Worm (Caenorhabditis elegans) whole organism, L4/young adult: ENCODE data around the gene ttr-29.
"Not testable (repeated sequence)": the region's sequence is repeated elsewhere in the genome, so short reads cannot be mapped to it uniquely, and the experiment has no call there.

ENCODE experiments used
- W03F9.2 ChIP-seq: fragments of 150-350 bp; optimal IDR thresholded peaks from 2 replicates; lab custom pipeline; 2014; ENCODE audit warnings: missing biosample characterization, missing genetic modification characterization
- dao-5 ChIP-seq: sonication (generic microtip); optimal IDR thresholded peaks from 2 replicates; lab custom pipeline; 2016; ENCODE audit warnings: missing genotype, missing genetic modification characterization, moderate library complexity, missing compliant biosample characterization
- him-1 ChIP-seq: sonication (generic microtip); optimal IDR thresholded peaks from 2 replicates; lab custom pipeline; 2016; ENCODE audit warnings: missing genotype, missing genetic modification reagents, missing genetic modification characterization, missing compliant biosample characterization

Gene ttr-29

DNA sequence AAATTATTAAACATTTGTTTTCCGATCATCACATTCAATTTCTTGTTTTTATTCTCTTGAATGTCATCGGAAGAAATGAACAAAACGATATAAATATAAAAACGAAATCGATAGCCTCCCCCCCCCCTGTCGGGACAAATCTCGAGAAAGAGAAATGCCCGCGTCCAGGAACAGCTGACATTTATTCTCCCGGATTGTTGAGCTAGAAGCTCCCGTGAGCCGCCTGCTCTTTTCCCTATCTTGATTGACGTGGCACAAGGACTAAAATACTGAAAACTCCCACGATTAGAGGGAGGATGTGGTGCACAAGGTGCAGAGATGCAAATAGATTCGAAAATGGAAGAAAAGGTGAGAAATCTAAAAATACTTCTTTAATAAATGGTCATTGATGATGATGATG, 9.8 kb downstream of the ttr-29 start:
- TF ChIP-seq W03F9.2 (tag; lab: Kevin White, UChicago) (no peak), dao-5 (tag; lab: Kevin White, UChicago) (no peak), him-1 (tag; lab: Kevin White, UChicago) (no peak)

DNA sequence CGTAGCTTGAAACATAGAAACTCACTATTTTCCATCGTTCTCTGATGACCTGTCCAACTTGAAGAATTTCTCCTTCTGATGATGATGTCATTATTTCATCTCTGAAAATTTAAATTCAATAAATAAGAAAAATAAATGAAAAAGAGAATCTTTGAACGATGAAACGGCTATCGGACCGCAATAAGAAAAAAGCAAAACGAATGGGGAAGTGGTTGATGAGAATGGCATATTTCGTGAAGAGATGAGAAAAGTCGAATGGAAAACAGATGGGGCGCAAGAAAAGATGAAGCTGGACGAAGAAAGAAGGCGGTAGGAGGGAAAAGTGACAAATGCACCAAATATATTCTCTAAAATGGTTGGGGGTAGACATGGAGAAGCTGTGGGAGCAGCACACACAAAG, 10.9 kb downstream of the ttr-29 start, which contains the start of gene ttbk-7:
Gene ttbk-7 (minus strand): TSS at position 101 of the 400 bp plus-strand sequence.
- TF ChIP-seq dao-5 (tag; lab: Kevin White, UChicago) (no peak), W03F9.2 (tag; lab: Kevin White, UChicago) (no peak), him-1 (tag; lab: Kevin White, UChicago) (no peak)

- TF ChIP-seq W03F9.2 (tag; lab: Kevin White, UChicago) (no peak), him-1 (tag; lab: Kevin White, UChicago) (no peak), dao-5 (tag; lab: Kevin White, UChicago) (no peak)
These were observed 20.8 kb downstream of the ttr-29 start, which contains the start of gene glb-24 for ce11 chrV:12885860-12886259. TSS of gene glb-24 (minus strand) at chrV:12885960.

DNA sequence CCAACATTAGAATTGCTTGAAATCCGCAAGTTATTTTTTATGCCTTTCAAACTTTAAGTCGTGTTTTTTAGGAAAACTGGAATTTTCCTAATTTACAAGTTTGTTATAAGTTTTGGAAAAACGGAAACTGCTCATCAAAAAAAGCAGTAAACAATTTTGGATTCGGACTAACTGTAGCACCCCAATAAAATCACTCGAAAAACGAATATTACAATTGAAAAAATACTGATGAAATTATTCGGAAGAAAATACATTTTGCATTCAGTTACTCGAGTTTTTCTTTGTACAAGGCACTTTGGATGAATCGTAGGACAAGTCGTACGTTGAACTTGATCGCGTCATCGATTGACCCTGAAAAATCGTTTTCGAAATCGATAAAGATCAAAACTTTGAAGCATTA, 24.3 kb downstream of the ttr-29 start:
- no peak for TF ChIP-seq him-1 (tag; lab: Kevin White, UChicago)
- no peak for TF ChIP-seq W03F9.2 (tag; lab: Kevin White, UChicago)
- TF ChIP-seq dao-5 (tag; lab: Kevin White, UChicago): no peak

DNA sequence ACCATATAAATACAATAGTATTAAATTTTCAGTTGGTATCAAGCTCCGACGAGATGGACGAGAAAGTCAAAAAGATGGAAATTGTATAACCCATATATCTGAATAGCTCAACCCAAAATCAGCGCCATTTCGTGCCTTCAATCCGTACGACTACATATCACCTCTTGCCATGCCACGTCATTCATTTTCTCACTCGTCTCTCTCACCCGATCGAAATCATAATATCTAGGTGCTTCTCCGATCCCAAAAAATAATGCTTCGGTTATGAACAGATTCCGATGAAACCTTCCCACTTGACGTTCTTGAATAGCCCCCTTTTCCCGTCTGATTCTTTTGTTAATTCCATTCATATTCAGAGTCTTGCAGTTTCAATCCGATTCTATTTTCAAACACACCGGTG, 25.2 kb downstream of the ttr-29 start:
- no peak for TF ChIP-seq W03F9.2 (tag; lab: Kevin White, UChicago)
- no peak for TF ChIP-seq him-1 (tag; lab: Kevin White, UChicago)
- TF ChIP-seq dao-5 (tag; lab: Kevin White, UChicago): no peak

DNA sequence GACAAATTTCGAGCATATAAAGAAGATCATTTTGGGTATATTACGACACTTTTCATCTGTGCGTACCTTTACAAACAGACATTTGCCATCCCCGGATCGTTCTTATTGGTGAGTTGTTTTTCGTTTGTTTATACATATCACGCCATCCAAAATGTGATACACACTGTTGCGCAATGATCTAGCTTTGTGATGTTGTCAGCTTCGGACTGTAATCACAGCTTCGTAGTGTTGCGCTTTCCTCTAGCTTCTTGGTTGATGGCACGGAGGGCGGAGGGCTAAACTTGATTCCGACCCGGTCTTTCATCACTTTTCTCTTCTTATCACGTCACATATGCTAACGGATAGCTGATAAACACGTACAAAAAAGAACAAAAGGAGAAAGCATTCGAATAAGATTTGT, 27.3 kb downstream of the ttr-29 start:
- no peak for TF ChIP-seq W03F9.2 (tag; lab: Kevin White, UChicago)
- no peak for TF ChIP-seq him-1 (tag; lab: Kevin White, UChicago)
- TF ChIP-seq dao-5 (tag; lab: Kevin White, UChicago): no peak

DNA sequence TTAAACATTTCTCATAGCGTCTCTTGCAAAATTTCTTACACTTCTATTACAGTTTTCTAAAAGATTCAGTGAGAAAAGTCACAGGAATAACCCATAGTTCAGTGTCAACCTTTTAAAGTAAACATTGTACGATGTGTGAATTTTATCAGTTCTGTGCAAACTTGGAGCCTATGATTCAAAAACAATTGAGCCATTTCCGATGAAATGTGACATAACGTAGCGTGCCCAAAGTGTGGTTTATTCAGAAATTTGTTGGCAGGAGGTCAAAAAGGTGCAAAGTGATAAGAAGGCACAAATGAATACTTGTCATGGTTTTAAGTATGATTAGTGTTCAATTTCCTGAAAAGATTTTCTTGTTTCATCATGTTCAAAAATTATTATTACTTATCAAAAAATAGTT, 29.1 kb downstream of the ttr-29 start:
- TF ChIP-seq him-1 (tag; lab: Kevin White, UChicago) (no peak), dao-5 (tag; lab: Kevin White, UChicago) (no peak), W03F9.2 (tag; lab: Kevin White, UChicago) (no peak)

DNA sequence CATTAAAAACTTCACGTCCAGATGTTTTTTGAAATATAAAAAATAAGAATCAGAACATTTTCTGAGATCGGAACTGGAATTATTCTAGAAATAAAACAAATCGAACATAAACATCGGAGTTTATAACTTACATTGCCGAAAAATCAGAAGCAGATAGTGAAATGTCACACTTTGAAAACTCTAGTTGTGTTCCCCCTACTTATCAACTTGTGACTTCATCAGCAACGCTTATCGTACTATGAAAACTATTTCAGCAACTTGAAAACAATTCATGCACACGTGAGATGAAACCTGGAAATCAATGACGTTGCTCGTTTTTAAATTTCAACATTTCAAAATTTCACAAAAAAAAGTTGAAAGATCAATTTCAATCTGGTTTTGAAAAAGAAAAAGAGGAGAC, 29.9 kb downstream of the ttr-29 start:
- no peak for TF ChIP-seq dao-5 (tag; lab: Kevin White, UChicago)
- TF ChIP-seq W03F9.2 (tag; lab: Kevin White, UChicago): no peak
- no peak for TF ChIP-seq him-1 (tag; lab: Kevin White, UChicago)

DNA sequence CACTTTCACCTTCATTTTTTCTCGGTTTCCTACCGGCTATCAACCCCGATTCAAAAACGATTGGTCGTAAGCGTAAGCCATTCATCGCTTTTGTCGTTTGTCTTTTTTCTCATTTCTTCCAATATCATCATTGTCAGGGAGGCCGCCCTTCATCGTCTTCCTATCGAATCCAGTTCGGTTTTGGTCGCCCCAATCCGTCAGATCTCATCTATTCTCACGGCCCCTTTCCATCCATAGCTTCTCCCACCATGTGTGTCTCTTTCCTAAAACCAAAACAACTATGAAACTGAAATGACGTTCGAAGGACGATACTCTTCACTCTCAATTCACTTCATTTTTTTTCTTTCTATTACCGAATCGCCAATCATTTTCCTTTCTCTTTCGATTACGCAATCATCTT, 30.8 kb downstream of the ttr-29 start:
- TF ChIP-seq W03F9.2 (tag; lab: Kevin White, UChicago): no peak
- TF ChIP-seq dao-5 (tag; lab: Kevin White, UChicago): no peak
- no peak for TF ChIP-seq him-1 (tag; lab: Kevin White, UChicago)

- TF ChIP-seq dao-5 (tag; lab: Kevin White, UChicago): no peak
- TF ChIP-seq W03F9.2 (tag; lab: Kevin White, UChicago): no peak
- TF ChIP-seq him-1 (tag; lab: Kevin White, UChicago): no peak
These were observed 34.9 kb downstream of the ttr-29 start, which contains the start of gene bus-19 for ce11 chrV:12871753-12872152. TSS of gene bus-19 (plus strand) at chrV:12872053.

DNA sequence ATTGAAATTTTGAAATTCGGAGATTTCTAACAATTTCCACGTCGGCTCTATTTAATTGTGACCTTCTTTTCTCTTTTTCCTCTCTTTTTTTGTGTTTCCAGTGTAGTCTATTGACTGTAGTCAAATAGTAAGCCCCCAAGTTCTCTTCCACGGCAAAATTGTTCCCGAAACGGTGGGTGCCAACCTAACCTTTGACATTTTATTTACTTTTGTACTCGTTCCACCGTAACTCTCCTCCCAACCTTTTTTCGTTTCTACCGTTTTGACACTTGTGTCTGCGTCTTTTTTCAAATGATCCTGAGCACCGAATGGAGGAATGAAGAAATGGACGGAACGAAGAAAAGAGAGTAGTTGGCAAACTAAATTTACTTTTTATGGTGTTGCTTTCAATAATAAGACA, 35.9 kb downstream of the ttr-29 start:
- TF ChIP-seq W03F9.2 (tag; lab: Kevin White, UChicago) (no peak), him-1 (tag; lab: Kevin White, UChicago) (no peak), dao-5 (tag; lab: Kevin White, UChicago) (no peak)

ce11 chrV:12869948-12870347, 36.7 kb downstream of the ttr-29 start, which contains the start of gene T07F10.3:
TSS of gene T07F10.3 (minus strand) at chrV:12870045.
- peak; percentile 78 for TF ChIP-seq W03F9.2 (tag; lab: Kevin White, UChicago)
- TF ChIP-seq him-1 (tag; lab: Kevin White, UChicago): peak; percentile 82
- TF ChIP-seq dao-5 (tag; lab: Kevin White, UChicago): no peak

- no peak for TF ChIP-seq W03F9.2 (tag; lab: Kevin White, UChicago)
- TF ChIP-seq him-1 (tag; lab: Kevin White, UChicago): no peak
- no peak for TF ChIP-seq dao-5 (tag; lab: Kevin White, UChicago)
These were observed 38.6 kb downstream of the ttr-29 start, which contains the start of gene nspg-1 for ce11 chrV:12867997-12868396. TSS of gene nspg-1 (minus strand) at chrV:12868097.

DNA sequence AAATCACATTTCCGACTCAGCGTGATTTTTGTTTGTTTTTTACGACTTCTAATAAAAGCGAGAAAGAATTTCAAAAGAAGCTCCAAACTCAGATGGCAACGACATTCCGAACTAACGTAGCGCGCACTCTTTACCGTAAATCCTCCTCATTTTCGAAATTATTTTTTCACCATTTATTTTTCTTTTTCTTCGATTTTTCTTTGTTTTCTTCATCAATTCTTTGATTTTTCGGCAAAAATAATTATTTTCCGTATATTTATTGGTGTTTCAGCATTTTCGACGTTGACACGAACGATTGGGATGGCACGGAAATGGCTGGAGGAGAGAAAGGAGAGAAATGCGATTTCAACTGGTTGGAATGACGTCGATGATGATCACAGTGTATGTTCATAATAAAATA, 41.0 kb downstream of the ttr-29 start, which contains the start of gene T07F10.5:
Gene T07F10.5 (plus strand): TSS at position 301 of the 400 bp plus-strand sequence.
- not testable (repeated sequence) for TF ChIP-seq him-1, W03F9.2, dao-5 (tag; lab: Kevin White, UChicago)
